Worm (Caenorhabditis elegans): ENCODE results near the gene oac-32.

Gene oac-32

DNA sequence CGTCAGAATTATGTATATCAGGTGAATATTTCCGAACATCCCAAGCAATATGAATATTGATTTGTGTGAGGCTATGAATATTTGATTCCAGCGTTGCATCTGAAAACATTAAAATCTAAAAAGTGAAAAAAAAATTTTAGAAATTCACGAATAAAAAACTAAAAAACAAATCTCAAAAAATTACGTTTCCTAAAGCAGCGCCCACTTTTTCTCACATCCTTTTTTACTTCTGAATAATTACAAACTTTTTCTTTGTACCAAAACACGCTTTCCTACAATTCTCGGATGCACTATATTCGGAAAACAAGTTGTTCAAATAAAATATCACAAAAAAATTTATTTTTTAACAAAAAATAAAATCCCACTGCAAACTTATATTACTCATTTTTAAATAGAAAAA is 7.4 kb upstream of the oac-32 start, which contains the start of gene srsx-8 (continued):
- no peak for TF ChIP-seq F13H6.1 (tag; optimal IDR thresholded peaks at IDR 0.05)

DNA sequence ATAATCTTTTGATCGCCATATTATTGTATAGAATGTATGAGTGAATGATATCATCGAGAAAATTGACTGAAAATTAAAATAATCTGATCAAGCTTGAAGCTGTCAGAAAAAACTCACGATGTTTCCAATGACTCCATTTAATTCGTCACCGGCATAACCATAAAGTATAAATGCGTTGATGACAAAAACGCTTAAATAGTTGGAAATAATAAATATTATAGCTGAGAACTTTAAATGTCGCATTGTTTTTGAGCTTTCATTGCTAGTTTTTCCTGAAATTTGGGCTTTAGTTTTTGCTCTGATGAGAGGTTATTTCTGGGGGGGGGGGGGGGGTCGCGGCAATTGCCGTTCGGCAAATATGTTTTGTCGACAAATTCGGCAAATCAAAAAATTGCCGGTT is 5.6 kb upstream of the oac-32 start:
- TF ChIP-seq pax-1 (tag; optimal IDR thresholded peaks at IDR 0.05): no peak
- TF ChIP-seq madf-2 (tag; optimal IDR thresholded peaks at IDR 0.05): no peak
- no peak for TF ChIP-seq ahr-1 (tag; optimal IDR thresholded peaks at IDR 0.05)
- no peak for TF ChIP-seq mec-3 (tag; optimal IDR thresholded peaks at IDR 0.05; ENCODE audit: borderline replicate concordance)
- TF ChIP-seq ceh-30 (tag; optimal IDR thresholded peaks at IDR 0.05): no peak

DNA sequence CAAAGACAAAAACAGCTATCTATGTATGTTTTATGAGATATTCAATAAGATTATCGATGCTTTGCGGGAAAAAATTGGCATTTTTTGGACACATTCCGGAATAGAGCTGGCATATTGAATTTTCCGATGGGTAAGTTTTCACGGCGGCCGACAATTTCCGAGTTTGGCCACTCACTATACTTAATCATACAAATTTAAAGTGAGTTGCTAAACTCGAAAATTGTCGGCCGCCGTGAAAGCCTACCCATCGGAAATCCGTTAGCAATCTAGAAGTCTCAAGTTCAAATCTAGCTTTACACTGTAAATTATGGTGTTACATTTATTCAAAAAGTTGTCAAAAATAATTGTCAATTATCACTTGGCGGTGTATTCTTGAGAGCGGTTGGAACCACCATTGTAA is 5.1 kb upstream of the oac-32 start:
- TF ChIP-seq tbx-2 (tag; optimal IDR thresholded peaks at IDR 0.05) (no peak), ztf-16 (tag; optimal IDR thresholded peaks at IDR 0.05) (no peak)

DNA sequence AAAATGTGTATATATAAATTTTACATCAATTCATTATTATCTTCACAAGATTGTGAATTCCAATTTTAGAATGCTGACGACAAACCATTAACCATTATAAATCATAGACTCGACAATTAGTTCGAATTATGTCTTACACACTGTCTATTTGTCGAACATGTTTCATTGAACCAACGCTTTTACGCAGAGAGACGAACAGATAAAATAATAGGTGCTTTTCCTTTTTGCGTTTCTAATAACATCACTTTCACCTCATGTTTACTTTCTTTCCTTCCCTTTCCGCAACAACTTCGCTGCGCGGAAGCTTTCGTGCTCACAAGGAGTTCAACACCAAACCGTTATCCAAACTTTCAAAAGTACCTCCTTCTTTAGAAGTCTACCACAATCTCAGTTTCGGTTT is 2.3 kb upstream of the oac-32 start, which contains the start of gene F52F10.2:
Gene F52F10.2, plus strand, starts transcription at position 301 of the 400 bp plus-strand sequence.
- TF ChIP-seq lin-11 (tag; optimal IDR thresholded peaks at IDR 0.05): no peak
- no peak for TF ChIP-seq ahr-1 (tag; optimal IDR thresholded peaks at IDR 0.05)
- no peak for TF ChIP-seq nfya-1 (tag; optimal IDR thresholded peaks at IDR 0.05)
- TF ChIP-seq ceh-48 (tag; optimal IDR thresholded peaks at IDR 0.05): no peak
- TF ChIP-seq hlh-6 (tag; optimal IDR thresholded peaks at IDR 0.05): no peak
- TF ChIP-seq syd-9 (tag; optimal IDR thresholded peaks at IDR 0.05): no peak
- TF ChIP-seq elt-2 (tag; optimal IDR thresholded peaks at IDR 0.05): no peak
- no peak for TF ChIP-seq pha-4 (tag; optimal IDR thresholded peaks at IDR 0.05)
- TF ChIP-seq pag-3 (tag; optimal IDR thresholded peaks at IDR 0.05; ENCODE audit: borderline replicate concordance): no peak
- no peak for TF ChIP-seq unc-55 (GFP tag; optimal IDR thresholded peaks at IDR 0.05)
- TF ChIP-seq sox-2 (GFP tag; IDR thresholded peaks at IDR 0.05): no peak
- no peak for TF ChIP-seq ets-4 (tag; optimal IDR thresholded peaks at IDR 0.05)

DNA sequence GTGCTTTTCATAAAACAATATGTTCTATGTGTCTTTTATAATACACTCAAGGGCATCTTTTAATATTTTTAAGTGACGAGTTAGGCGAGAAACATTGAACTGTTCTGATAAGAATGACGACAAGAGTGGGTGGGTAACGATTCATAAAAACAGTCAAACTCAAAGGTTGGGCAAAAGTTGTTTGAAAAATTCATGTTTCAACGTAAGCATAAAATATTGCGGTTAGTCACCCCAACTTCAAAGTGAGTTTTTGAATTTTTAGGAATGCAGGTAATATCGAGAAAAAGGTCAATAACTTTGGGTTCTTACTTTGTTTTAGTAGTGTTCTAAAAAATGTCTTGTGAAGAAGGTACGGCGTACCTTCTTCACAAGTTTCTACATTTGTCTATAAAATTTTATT is 3.8 kb downstream of the oac-32 start, which contains the start of gene oac-31:
Gene oac-31, minus strand, starts transcription at position 101 of the 400 bp plus-strand sequence.
- TF ChIP-seq sox-4 (tag; optimal IDR thresholded peaks at IDR 0.05) (no peak), ets-4 (tag; optimal IDR thresholded peaks at IDR 0.05) (no peak), C38D4.7 (GFP tag; optimal IDR thresholded peaks at IDR 0.05) (no peak), elt-2 (tag; optimal IDR thresholded peaks at IDR 0.05) (no peak), sdc-2 (tag; optimal IDR thresholded peaks at IDR 0.05) (no peak), dve-1 (tag; optimal IDR thresholded peaks at IDR 0.05) (no peak), rnt-1 (tag; optimal IDR thresholded peaks at IDR 0.05) (no peak), ceh-24 (tag; optimal IDR thresholded peaks at IDR 0.05) (no peak), che-1 (tag; optimal IDR thresholded peaks at IDR 0.05) (no peak), K09A11.1 (tag; optimal IDR thresholded peaks at IDR 0.05; ENCODE audit: insufficient read depth) (no peak)

DNA sequence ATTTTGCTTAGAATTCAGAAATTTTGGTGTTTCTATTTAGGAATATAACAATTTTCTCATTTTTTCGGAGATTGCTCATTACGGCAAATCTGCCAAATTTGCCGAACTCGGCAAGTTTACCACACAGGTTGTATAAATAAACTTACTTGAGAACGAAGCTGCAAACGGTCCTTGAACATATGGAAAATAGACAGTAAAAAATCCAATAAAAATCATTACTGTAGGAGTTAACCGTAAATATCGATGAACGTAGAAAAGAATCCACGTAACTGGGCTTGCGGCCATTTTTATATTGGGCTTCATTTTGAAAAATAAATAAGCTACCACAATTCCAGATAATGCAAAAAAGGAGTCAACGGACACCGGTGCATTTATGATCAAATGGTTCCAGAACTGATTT is 5.3 kb downstream of the oac-32 start:
- TF ChIP-seq tbx-7 (tag; optimal IDR thresholded peaks at IDR 0.05): no peak
- TF ChIP-seq pros-1 (tag; optimal IDR thresholded peaks at IDR 0.05): no peak
- TF ChIP-seq ceh-22 (tag; optimal IDR thresholded peaks at IDR 0.05): no peak
- no peak for TF ChIP-seq sox-2 (GFP tag; IDR thresholded peaks at IDR 0.05)
- TF ChIP-seq che-1 (tag; optimal IDR thresholded peaks at IDR 0.05): no peak
- no peak for TF ChIP-seq unc-86 (tag; optimal IDR thresholded peaks at IDR 0.05)
- TF ChIP-seq Y22D7AL.16 (tag; optimal IDR thresholded peaks at IDR 0.05): no peak
- no peak for TF ChIP-seq syd-9 (tag; optimal IDR thresholded peaks at IDR 0.05)
- TF ChIP-seq nhr-11 (tag; optimal IDR thresholded peaks at IDR 0.05): no peak
- no peak for TF ChIP-seq C08G9.2 (tag; optimal IDR thresholded peaks at IDR 0.05)
- no peak for TF ChIP-seq hlh-30 (tag; optimal IDR thresholded peaks at IDR 0.05; ENCODE audit: insufficient read depth)
- no peak for TF ChIP-seq hlh-8 (tag; optimal IDR thresholded peaks at IDR 0.05)
- TF ChIP-seq gmeb-2 (tag; optimal IDR thresholded peaks at IDR 0.05): no peak
- TF ChIP-seq ref-2 (tag; optimal IDR thresholded peaks at IDR 0.05): no peak

All from whole organism, late embryonic.